Worm (Caenorhabditis elegans): ENCODE measurements around the gene nhr-232.

Gene nhr-232

DNA sequence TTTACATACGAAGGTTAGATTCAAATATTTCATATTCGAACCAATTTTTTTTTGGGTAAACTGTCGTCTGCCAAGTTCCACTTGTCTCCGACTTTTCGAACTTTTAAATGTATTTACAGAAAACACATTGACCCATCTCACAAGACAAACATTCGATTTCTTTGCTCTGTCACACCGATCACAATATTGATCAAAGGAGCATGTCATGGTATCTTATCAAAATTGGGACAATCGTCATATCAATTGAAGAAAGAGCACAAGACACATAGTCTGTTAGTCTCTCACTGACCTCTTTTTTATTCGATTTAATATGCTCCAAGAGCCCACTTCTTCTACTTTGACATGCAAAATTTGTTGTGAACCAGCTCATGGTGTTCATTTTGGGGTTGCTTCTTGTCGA is at the start of gene nhr-232:
Gene nhr-232 (plus strand): TSS at position 121 of the 400 bp plus-strand sequence.
- TF ChIP-seq R02D3.7 (tag; optimal IDR thresholded peaks at IDR 0.05), result no peak
- peak; percentile 81 for TF ChIP-seq elt-2 (tag; optimal IDR thresholded peaks at IDR 0.05)
- no peak for TF ChIP-seq nhr-237 (tag; optimal IDR thresholded peaks at IDR 0.05)
- no peak for TF ChIP-seq ama-1 (optimal IDR thresholded peaks at IDR 0.05)
- no peak for TF ChIP-seq aly-2 (tag; optimal IDR thresholded peaks at IDR 0.05)
- TF ChIP-seq jun-1 (tag; optimal IDR thresholded peaks at IDR 0.05), result peak; percentile 27
- no peak for TF ChIP-seq unc-62 (GFP tag; optimal IDR thresholded peaks at IDR 0.05)
- TF ChIP-seq lin-39 (tag; optimal IDR thresholded peaks at IDR 0.05), result no peak
- peak; percentile 70 for TF ChIP-seq pha-4 (tag; optimal IDR thresholded peaks at IDR 0.05)
- TF ChIP-seq nhr-28 (tag; optimal IDR thresholded peaks at IDR 0.05), result no peak
- TF ChIP-seq ceh-82 (tag; optimal IDR thresholded peaks at IDR 0.05), result no peak
- peak; percentile 84 for TF ChIP-seq pqm-1 (tag; optimal IDR thresholded peaks at IDR 0.05)
- TF ChIP-seq mml-1 (tag; optimal IDR thresholded peaks at IDR 0.05), result no peak

DNA sequence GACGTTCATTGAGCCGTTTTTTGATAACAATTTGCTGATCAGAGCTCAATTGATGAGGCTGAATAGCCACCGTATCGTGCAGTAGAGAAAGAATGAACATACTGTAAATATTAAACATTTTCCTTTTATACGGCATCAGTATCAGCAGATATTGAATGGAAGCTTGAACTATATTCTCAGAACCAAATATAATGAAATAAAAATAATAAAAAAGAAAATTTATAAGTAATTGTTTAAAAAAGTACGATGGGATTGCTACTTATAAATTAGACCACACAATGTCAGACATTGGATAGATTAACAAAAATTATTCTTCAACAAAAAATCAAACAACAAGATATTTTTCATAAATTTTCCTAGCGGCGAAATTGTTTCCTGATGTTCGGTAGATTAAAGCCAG is 49.5 kb upstream of the nhr-232 start, which contains the start of gene rpc-25:
Gene rpc-25 (minus strand): TSS at position 101 of the 400 bp plus-strand sequence.
- no peak for TF ChIP-seq nhr-67 (tag; optimal IDR thresholded peaks at IDR 0.05)

DNA sequence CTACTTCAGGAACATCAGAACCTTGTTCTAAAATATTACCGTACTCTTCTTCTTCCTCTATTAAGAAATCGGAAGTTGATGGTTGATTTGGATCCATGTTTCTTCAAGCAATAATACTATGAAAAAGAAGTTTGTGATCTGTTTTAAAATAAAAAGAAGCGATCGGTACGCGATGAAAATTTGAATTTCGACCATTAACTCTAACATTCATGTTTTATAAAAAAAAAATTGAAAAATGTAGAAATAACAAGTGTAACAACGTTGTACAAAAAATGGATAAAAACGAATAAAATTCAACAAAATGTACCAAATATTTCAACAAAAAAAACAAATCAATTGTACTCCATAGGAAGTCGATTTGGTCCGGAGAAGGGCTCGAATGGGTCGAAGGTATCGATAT is 45.7 kb upstream of the nhr-232 start, which contains the start of gene tftc-3:
Gene tftc-3 (minus strand): TSS at position 101 of the 400 bp plus-strand sequence.
- TF ChIP-seq nhr-43 (tag; optimal IDR thresholded peaks at IDR 0.05; ENCODE audit: poor library complexity, severe bottlenecking) (no peak), eor-1 (tag; optimal IDR thresholded peaks at IDR 0.05) (no peak), nhr-25 (tag; optimal IDR thresholded peaks at IDR 0.05) (no peak), pha-4 (tag; optimal IDR thresholded peaks at IDR 0.05) (no peak), pqm-1 (tag; optimal IDR thresholded peaks at IDR 0.05) (no peak), ama-1 (optimal IDR thresholded peaks at IDR 0.05) (no peak), aly-2 (tag; optimal IDR thresholded peaks at IDR 0.05) (no peak), elt-2 (tag; optimal IDR thresholded peaks at IDR 0.05) (no peak), nhr-12 (tag; optimal IDR thresholded peaks at IDR 0.05) (no peak), R02D3.7 (tag; optimal IDR thresholded peaks at IDR 0.05) (no peak), fkh-10 (GFP tag; optimal IDR thresholded peaks at IDR 0.05) (no peak)

DNA sequence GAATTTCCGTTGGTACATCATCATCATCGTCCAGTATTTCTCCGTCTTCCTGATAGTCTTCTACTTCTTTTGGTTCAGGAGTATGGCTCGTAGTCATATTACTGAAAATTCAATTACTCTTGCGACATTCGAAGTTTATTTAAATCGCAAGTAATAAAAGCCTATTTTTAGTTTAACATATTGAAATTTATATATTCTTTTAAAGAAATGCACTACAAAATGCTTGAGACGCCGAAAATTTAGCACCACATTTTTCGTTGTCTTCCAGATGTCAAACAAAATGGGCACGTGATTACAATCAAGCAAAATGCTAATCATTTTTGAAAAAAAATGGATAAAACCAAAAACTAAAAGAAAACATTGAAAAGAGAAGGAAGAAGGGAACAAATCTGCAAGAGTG is 43.9 kb upstream of the nhr-232 start, which contains the start of gene zhit-3:
Gene zhit-3 (minus strand): TSS at position 101 of the 400 bp plus-strand sequence.
- no peak for TF ChIP-seq fkh-10 (GFP tag; optimal IDR thresholded peaks at IDR 0.05)
- TF ChIP-seq mdl-1 (tag; optimal IDR thresholded peaks at IDR 0.05), result no peak
- TF ChIP-seq lin-15B (tag; optimal IDR thresholded peaks at IDR 0.05), result no peak
- TF ChIP-seq zag-1 (tag; optimal IDR thresholded peaks at IDR 0.05), result no peak
- TF ChIP-seq ztf-4 (tag; optimal IDR thresholded peaks at IDR 0.05), result no peak
- TF ChIP-seq skn-1 (tag; optimal IDR thresholded peaks at IDR 0.05), result no peak
- no peak for TF ChIP-seq nhr-11 (tag; optimal IDR thresholded peaks at IDR 0.05)
- TF ChIP-seq nhr-237 (tag; optimal IDR thresholded peaks at IDR 0.05), result no peak
- no peak for TF ChIP-seq lsy-12 (tag; optimal IDR thresholded peaks at IDR 0.05)
- TF ChIP-seq R02D3.7 (tag; optimal IDR thresholded peaks at IDR 0.05), result no peak
- no peak for TF ChIP-seq unc-39 (tag; optimal IDR thresholded peaks at IDR 0.05)
- no peak for TF ChIP-seq nhr-67 (tag; optimal IDR thresholded peaks at IDR 0.05)
- no peak for TF ChIP-seq ceh-9 (tag; optimal IDR thresholded peaks at IDR 0.05)
- TF ChIP-seq ama-1 (optimal IDR thresholded peaks at IDR 0.05), result no peak
- no peak for TF ChIP-seq tbx-2 (tag; optimal IDR thresholded peaks at IDR 0.05)
- TF ChIP-seq elt-1 (tag; optimal IDR thresholded peaks at IDR 0.05), result no peak
- TF ChIP-seq fkh-2 (tag; optimal IDR thresholded peaks at IDR 0.05), result no peak
- no peak for TF ChIP-seq fos-1 (tag; optimal IDR thresholded peaks at IDR 0.05)
- TF ChIP-seq egl-5 (tag; optimal IDR thresholded peaks at IDR 0.05), result no peak

DNA sequence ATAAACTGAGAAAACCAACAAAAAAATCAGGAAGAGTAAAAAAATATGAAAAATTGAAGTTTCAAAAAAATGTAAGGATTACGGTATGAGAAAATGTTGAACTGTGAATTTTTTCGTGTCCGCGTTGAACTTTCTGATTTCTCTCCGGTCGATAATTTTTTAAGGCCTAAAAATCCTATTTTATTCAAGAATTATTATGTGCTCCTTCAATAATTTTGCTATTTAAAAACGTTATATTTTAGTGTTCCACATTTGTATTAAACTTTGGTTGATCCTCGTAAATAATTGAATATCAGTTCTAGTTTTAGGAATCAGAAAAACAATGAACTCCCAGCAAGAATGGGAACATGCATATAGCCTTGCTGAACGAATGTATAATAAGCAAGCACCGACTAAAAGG is 43.3 kb upstream of the nhr-232 start, which contains the start of gene hpo-40:
Gene hpo-40 (plus strand): TSS at position 301 of the 400 bp plus-strand sequence.
- TF ChIP-seq lin-15B (tag; optimal IDR thresholded peaks at IDR 0.05) (no peak), nhr-67 (tag; optimal IDR thresholded peaks at IDR 0.05) (no peak), lsy-12 (tag; optimal IDR thresholded peaks at IDR 0.05) (no peak), ztf-4 (tag; optimal IDR thresholded peaks at IDR 0.05) (no peak), nhr-237 (tag; optimal IDR thresholded peaks at IDR 0.05) (no peak), ceh-82 (tag; optimal IDR thresholded peaks at IDR 0.05) (no peak)

DNA sequence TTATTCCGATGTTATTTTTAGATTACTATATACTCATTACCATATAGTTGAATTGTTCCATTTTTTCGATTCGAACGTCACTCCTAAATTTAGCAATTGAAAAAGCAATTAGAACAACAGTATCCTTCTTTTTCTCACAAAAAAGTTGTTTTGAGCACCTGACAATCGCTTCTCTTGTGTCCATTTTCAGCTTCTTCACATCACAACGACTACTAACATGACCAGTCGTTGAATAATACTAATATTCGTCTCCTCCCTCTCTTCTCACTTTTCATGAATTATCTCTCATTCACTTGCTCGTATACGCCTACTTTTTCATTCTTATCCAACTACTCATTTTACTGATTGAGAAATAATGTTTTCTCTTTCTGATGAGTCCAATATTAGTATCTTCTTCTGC is 39.2 kb upstream of the nhr-232 start, which contains the start of gene ZK856.14:
Gene ZK856.14 (plus strand): TSS at position 301 of the 400 bp plus-strand sequence.
- no peak for TF ChIP-seq snpc-4 (tag; optimal IDR thresholded peaks at IDR 0.05)
- TF ChIP-seq lin-15B (tag; optimal IDR thresholded peaks at IDR 0.05), result no peak
- TF ChIP-seq nhr-28 (tag; optimal IDR thresholded peaks at IDR 0.05), result no peak
- no peak for TF ChIP-seq elt-1 (tag; optimal IDR thresholded peaks at IDR 0.05)
- no peak for TF ChIP-seq daf-12 (tag; optimal IDR thresholded peaks at IDR 0.05)
- no peak for TF ChIP-seq elt-2 (tag; optimal IDR thresholded peaks at IDR 0.05)
- no peak for TF ChIP-seq ztf-4 (tag; optimal IDR thresholded peaks at IDR 0.05)
- TF ChIP-seq aly-2 (tag; optimal IDR thresholded peaks at IDR 0.05), result no peak
- no peak for TF ChIP-seq mml-1 (tag; optimal IDR thresholded peaks at IDR 0.05)

All from whole organism, L3 larva.